Worm (Caenorhabditis elegans) whole organism, midembryonic: ENCODE data around the gene srt-29.

ENCODE experiments used
- T22C8.4 ChIP-seq: fragments of 200-800 bp; sonication (Bioruptor generic); IDR thresholded peaks from 2 replicates; pipeline ENCODE4 v1.3.6; 2022; ENCODE audit warnings: missing genetic modification characterization, missing compliant biosample characterization
- cog-1 ChIP-seq: sonication (generic microtip); optimal IDR thresholded peaks from 2 replicates; lab custom pipeline; 2016; ENCODE audit warnings: missing genetic modification characterization, missing compliant biosample characterization
- flt-1 ChIP-seq: fragments of 200-800 bp; sonication (Bioruptor generic); IDR thresholded peaks from 2 replicates; pipeline ENCODE4 v1.3.6; 2022; ENCODE audit warnings: missing genetic modification characterization, missing compliant biosample characterization
- ref-1 ChIP-seq: fragments of 200-800 bp; sonication (Bioruptor generic); conservative IDR thresholded peaks from 2 replicates; pipeline ENCODE4 v1.3.6; 2022; ENCODE audit warnings: missing genetic modification reagents, missing genetic modification characterization, missing compliant biosample characterization
- tab-1 ChIP-seq: fragments of 200-800 bp; sonication (Bioruptor generic); IDR thresholded peaks from 2 replicates; pipeline ENCODE4 v1.3.6; 2022; ENCODE audit warnings: missing genetic modification characterization, missing compliant biosample characterization
- ztf-23 ChIP-seq: fragments of 200-800 bp; sonication (Bioruptor generic); IDR thresholded peaks from 2 replicates; pipeline ENCODE4 v1.3.6; 2022; ENCODE audit warnings: missing genetic modification reagents, missing genetic modification characterization, missing compliant biosample characterization

DNA sequence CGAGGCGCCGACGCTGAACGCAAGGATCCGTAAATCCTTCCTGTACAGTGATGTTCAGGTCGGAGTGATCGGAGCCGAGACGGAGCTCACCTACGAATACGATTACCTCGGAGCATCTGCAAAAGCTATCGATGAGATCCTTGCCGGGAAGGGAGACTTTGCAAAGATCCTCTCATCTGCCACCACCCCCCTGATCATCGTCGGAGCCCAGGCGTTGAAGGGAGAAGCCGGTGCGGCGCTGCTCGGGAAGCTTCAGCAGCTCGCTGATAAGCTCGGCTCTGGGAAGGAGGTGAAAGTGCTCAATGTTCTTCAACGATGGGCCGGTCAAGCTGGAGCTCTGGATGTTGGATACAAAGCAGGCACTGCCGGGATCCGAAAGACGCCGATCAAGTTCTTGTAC lies 15.6 kb downstream of the srt-29 start:
- no peak for TF ChIP-seq T22C8.4 (GFP tag; lab: Robert Waterston, UW)
- no peak for TF ChIP-seq tab-1 (GFP tag; lab: Robert Waterston, UW)
- TF ChIP-seq flt-1 (GFP tag; lab: Robert Waterston, UW) = no peak
- TF ChIP-seq ztf-23 = no peak
- no peak for TF ChIP-seq cog-1 (tag; lab: Kevin White, UChicago)
- TF ChIP-seq ref-1 (GFP tag; lab: Robert Waterston, UW) = no peak
